Fruit fly (Drosophila melanogaster): ENCODE results near the gene Cyp310a1.

- TF ChIP-seq CTCF (optimal IDR thresholded peaks at IDR 0.05): peak; percentile 36 to 46
- TF ChIP-seq CG8478 (optimal IDR thresholded peaks at IDR 0.05): no peak
Measured at dm6 chr2L:18688646-18689296, 36.0 kb upstream of the Cyp310a1 start, which contains the start of gene msl-1.

Measured in S2 (cell line).